Worm (Caenorhabditis elegans): ENCODE measurements around the gene F49C5.5.
"Not testable (repeated sequence)": the region's sequence is repeated elsewhere in the genome, so short reads cannot be mapped to it uniquely, and the experiment has no call there.

F49C5.5 gene

DNA sequence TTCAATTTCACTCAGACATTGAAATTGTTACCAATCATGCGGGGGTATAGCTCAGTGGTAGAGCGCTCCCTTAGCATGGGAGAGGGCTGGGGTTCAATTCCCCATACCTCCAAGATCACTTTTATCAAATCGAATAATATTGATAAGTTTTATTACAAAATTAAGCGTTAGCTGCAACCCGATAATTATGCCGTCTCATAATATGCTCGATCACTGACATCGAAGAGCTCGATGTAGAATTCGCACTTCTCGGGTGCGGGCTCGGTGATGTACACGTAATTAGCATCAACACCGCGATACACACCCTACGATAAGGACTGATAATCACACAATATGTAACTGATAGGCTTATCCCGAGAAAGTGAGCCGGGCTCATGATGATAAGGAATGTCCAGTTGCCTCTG, 3.7 kb downstream of the F49C5.5 start:
- TF ChIP-seq him-1 (tag; optimal IDR thresholded peaks at IDR 0.05), result no peak
- no peak for TF ChIP-seq dao-5 (tag; optimal IDR thresholded peaks at IDR 0.05)
- TF ChIP-seq W03F9.2 (tag; optimal IDR thresholded peaks at IDR 0.05), result no peak

DNA sequence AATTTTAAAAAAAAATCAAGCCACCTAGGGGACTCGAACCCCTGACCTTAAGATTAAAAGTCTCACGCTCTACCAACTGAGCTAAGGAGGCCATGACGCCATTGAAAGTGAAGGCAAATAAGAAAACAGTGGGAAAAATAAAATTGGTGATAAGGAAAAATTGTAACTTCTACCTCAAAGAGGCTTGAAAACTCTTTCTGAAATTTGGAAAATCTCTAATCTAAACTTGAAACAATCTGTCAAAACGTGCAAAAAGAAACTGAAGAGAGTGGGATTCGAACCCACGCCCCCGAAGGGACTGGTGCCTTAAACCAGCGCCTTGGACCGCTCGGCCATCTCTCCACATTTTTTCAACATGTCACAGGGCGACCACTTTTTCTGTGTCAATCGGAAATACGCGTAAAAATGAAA, 4.6 kb downstream of the F49C5.5 start:
- peak; percentile 64 for TF ChIP-seq dao-5 (tag; optimal IDR thresholded peaks at IDR 0.05)

DNA sequence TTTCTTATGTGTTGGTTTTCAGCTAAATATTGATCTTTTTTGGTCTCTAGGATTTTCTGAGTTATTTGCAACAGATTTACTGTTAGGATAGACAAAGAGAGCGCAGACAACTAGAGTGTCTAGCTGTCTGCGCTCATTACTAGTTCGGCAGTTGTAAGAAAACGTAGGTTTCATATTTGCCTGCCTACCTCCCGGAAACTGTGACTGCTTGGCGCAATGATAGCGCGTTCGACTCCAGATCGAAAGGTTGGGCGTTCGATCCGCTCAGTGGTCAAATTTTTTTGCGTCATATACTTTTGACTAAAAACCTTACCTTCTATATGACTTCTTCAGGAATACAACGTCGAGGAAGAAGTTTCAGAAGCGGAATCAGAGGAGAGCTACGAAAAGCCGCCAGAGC, 6.9 kb downstream of the F49C5.5 start:
- no peak for TF ChIP-seq him-1 (tag; optimal IDR thresholded peaks at IDR 0.05)
- no peak for TF ChIP-seq W03F9.2 (tag; optimal IDR thresholded peaks at IDR 0.05)
- TF ChIP-seq dao-5 (tag; optimal IDR thresholded peaks at IDR 0.05), result no peak

DNA sequence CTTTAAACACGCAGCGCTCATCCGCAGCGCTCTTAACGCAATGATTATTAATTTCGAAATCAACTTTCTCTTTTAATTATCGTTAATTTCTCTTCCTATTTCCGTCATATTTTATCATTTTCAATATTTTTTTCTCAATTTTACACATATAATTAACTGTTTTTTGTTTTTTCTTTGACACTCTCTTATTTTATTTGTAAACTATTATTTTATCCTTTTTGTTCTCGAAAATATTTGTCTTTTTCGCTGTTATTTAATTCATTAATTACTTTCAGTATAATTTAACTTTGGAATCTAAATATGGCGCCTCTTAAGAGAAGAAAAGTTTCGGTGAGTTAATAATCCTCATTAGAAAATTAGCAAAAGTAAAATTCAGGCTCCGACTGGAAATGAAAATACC, 10.1 kb downstream of the F49C5.5 start, which contains the start of gene F49C5.3:
Gene F49C5.3 (plus strand): TSS at position 301 of the 400 bp plus-strand sequence.
- TF ChIP-seq him-1, dao-5, W03F9.2 (tag; optimal IDR thresholded peaks at IDR 0.05): not testable (repeated sequence)

DNA sequence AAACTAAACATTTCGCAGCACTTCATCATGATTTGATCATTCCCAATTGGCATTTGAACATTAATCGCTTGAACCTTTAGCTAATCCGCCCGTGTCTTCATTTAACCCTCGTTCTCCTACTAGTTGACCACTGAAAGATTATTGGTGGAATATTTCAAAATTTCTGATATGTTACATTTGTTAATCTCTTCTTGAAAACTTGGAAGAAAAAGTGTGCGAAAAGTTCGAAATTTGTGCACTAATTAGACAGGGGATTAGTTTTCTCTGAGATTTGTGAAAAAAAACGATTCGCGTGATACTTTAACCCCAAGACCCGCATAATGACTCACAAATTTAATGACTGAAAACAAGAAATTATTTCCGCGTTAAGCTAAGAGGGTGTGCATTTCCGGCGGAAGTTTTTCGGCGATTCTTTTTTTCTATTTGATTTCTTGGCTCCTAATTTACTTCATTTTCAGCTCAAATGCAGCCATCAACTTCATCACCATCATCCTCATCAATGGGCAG, 11.0 kb downstream of the F49C5.5 start, which contains the start of gene nimk-1:
Gene nimk-1 (plus strand): TSS at position 457 of the 507 bp plus-strand sequence.
- TF ChIP-seq dao-5 (tag; optimal IDR thresholded peaks at IDR 0.05) (no peak), him-1 (tag; optimal IDR thresholded peaks at IDR 0.05) (no peak)

DNA sequence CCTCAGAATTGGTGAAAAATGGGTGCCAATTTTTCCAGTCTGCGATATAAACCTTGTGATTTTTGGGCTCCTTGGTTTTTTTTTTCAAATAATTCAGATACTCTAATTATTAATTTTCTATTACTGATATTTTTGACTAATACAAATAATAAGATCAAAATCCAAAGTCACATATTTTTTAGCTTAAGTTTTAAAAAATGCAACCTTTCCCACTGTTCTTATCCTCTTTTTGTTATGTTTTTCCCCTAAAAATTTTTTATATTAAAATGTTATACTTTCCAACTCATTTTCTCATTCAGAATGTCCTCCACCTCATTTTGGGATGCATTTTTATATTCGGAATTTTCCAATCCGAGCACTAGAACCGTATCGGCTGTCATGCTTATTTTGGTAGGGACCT, 15.4 kb downstream of the F49C5.5 start, which contains the start of gene srx-120:
Gene srx-120 (plus strand): TSS at position 301 of the 400 bp plus-strand sequence.
- no peak for TF ChIP-seq dao-5 (tag; optimal IDR thresholded peaks at IDR 0.05)
- no peak for TF ChIP-seq W03F9.2 (tag; optimal IDR thresholded peaks at IDR 0.05)
- no peak for TF ChIP-seq him-1 (tag; optimal IDR thresholded peaks at IDR 0.05)

DNA sequence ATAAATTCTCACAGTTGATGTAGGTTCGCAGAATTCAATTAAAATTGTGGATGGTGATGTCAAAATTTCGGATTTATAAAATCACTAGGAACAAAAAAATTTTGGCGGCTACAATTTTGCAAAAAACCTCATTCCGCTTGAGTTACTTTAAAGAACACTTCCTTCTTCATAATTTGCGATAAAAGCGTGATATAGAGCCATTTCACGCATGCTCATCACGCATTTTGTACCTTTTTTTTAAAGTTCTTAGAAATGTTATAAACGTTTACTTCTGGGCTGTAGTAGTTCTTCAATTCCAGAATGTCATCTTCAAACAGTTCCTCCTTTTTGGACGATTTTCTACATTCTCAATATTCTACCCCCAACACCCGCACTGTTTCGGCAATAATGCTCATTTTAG, 18.4 kb downstream of the F49C5.5 start, which contains the start of gene srx-119:
Gene srx-119 (plus strand): TSS at position 301 of the 400 bp plus-strand sequence.
- TF ChIP-seq W03F9.2 (tag; optimal IDR thresholded peaks at IDR 0.05) (no peak), dao-5 (tag; optimal IDR thresholded peaks at IDR 0.05) (no peak), him-1 (tag; optimal IDR thresholded peaks at IDR 0.05) (no peak)

DNA sequence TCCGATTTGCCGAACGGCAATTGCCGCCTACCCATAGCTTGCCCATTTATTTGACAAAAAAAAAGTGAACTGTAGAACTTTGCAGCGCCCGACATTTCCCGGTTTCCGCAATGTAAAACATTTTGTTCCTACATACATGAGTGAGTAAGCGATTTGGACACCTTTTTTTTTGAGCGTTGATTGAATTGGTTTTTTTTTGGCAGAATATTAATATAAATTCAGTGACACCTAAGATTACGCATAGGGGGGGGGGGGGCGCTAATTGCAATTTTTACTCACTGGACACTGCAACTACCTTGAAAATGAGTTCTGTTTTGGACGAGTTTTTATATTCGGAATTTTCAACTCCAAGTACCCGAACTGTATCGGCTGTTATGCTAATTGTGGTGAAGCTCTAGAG, 20.8 kb downstream of the F49C5.5 start, which contains the start of gene srx-118:
Gene srx-118 (plus strand): TSS at position 301 of the 400 bp plus-strand sequence.
- TF ChIP-seq dao-5 (tag; optimal IDR thresholded peaks at IDR 0.05), result no peak
- TF ChIP-seq him-1 (tag; optimal IDR thresholded peaks at IDR 0.05), result no peak
- no peak for TF ChIP-seq W03F9.2 (tag; optimal IDR thresholded peaks at IDR 0.05)

DNA sequence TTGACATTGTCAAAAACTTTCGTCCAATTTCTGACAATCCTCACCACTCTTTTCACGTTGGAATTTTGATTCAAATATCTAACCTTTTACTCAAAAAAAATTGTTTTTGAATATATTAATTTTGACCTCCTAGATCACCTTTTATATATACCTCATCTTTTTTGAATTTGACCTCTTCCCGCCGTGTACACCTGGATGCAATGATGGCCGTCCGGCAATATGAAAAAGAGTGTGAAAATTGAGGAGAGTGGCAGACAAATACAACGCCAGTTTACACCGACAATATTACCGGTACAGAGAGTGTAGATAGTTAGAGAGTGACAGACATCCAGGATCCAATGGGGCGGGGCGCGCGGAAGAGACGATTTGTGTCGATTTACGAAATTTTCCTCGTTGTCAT, 26.7 kb downstream of the F49C5.5 start, which contains the start of gene ceh-99:
Gene ceh-99 (plus strand): TSS at position 366 of the 400 bp plus-strand sequence.
- no peak for TF ChIP-seq him-1 (tag; optimal IDR thresholded peaks at IDR 0.05)
- TF ChIP-seq dao-5 (tag; optimal IDR thresholded peaks at IDR 0.05), result no peak
- no peak for TF ChIP-seq W03F9.2 (tag; optimal IDR thresholded peaks at IDR 0.05)

DNA sequence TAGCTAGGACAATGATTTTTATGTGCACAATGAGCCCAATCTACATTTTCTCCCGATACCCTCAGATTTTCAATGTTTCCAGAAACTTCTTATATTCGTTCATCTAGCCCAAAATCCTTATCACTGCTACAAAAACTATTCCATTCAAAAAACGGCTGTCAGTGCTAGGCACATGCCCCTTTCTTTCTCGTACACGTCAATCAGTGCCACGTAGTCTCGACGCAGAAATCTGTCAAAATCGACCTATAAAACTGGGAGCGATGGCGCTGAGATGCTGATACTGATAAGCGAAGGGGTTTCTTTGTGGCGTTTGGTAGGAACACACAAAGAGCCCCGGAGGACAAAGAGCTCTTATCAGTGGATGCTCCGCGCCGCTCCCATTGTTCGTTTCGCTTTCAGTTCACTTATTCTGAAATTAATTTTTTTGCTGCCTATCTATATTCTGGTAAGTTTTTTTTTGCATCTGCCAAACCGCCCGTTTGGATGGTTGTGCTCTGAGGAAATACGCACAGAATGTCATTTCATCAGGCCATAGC, 27.4 kb downstream of the F49C5.5 start, which contains the start of gene srh-70:
Gene srh-70 (minus strand): TSS at position 51 of the 536 bp plus-strand sequence.
- TF ChIP-seq him-1 (tag; optimal IDR thresholded peaks at IDR 0.05), result no peak
- no peak for TF ChIP-seq dao-5 (tag; optimal IDR thresholded peaks at IDR 0.05)
- TF ChIP-seq W03F9.2 (tag; optimal IDR thresholded peaks at IDR 0.05), result no peak

DNA sequence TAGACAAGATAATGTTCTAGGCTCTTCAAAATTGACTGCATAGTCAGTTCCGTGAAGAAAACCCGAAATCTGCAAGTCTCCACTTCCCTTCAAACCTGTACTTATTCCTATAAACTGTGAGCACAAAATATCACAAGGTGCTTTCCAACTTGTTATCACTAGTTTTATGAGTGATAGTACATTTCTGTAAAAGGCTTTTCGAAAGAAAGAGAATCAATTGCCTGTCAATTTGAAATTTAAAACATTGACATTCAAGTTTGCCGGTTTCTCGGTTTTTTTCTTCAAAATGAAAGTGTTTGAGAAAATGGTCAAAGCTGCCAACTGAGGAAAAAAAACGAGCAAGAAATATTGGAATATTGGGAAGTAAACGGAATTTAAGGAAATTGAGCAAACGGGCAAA, 28.3 kb downstream of the F49C5.5 start:
- TF ChIP-seq dao-5 (tag; optimal IDR thresholded peaks at IDR 0.05) (no peak), him-1 (tag; optimal IDR thresholded peaks at IDR 0.05) (no peak), W03F9.2 (tag; optimal IDR thresholded peaks at IDR 0.05) (no peak)

DNA sequence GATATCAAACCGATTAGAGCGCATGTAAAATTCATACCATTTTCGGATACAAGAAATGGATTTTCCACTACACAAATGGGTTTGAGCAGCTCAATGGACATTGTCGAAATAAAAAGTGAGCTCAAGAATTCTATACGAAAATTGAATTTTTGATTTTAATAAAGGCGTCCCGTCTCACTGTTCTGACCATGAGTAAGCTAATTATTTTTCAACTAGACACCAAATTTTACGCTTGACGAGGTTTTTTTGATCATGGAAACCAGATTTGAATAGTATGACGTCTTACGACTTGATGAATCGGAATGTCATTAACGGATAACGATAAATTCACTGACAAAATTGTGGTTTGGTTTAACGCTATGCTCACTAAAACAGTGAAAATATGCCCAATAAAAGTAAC, 30.0 kb downstream of the F49C5.5 start, which contains the start of gene srh-61:
Gene srh-61 (minus strand): TSS at position 101 of the 400 bp plus-strand sequence.
- no peak for TF ChIP-seq W03F9.2 (tag; optimal IDR thresholded peaks at IDR 0.05)

DNA sequence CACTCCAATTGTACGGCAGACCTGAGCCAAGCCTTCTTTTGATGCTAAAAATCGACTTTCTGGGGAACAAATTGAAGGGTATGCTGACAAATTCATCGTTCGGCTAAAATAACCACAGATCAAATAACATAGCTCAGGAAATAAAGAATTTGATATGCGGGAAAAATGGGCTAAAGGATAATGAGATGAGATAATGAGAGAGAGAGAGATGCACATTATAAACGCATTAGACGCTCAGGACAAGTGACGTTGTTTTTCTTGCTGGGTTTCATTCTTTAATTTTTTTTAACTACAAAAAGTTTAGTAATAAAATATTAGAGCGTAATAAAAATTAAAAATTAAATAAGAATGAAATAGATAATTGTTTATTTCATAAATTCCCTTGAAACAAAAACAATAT, 31.7 kb downstream of the F49C5.5 start, which contains the start of gene srh-69:
Gene srh-69 (minus strand): TSS at position 101 of the 400 bp plus-strand sequence.
- TF ChIP-seq him-1 (tag; optimal IDR thresholded peaks at IDR 0.05), result no peak
- TF ChIP-seq W03F9.2 (tag; optimal IDR thresholded peaks at IDR 0.05), result no peak
- TF ChIP-seq dao-5 (tag; optimal IDR thresholded peaks at IDR 0.05), result no peak

DNA sequence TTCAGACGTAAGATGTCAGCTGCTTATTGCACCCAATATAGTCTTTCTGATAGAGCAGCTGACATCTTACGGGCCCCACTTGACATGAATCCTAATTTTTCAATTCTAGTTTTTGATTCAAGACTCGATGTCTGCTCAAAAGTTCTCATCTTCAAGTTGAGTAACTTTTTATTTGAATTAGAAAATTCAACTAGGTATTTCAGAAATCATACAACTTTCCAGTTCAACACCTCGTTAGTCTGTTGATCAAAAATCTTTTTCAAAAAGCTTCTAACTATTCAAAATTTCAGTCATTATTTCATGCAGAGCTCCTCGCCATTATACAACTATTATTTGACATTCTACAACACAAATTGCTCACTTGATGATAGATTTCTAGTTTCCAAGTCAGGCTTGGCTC, 34.4 kb downstream of the F49C5.5 start, which contains the start of gene srh-73:
Gene srh-73 (plus strand): TSS at position 301 of the 400 bp plus-strand sequence.
- TF ChIP-seq dao-5 (tag; optimal IDR thresholded peaks at IDR 0.05) (no peak), him-1 (tag; optimal IDR thresholded peaks at IDR 0.05) (no peak), W03F9.2 (tag; optimal IDR thresholded peaks at IDR 0.05) (no peak)
